Fruit fly (Drosophila melanogaster): ENCODE results near the gene CG6026.

The CG6026 gene

DNA sequence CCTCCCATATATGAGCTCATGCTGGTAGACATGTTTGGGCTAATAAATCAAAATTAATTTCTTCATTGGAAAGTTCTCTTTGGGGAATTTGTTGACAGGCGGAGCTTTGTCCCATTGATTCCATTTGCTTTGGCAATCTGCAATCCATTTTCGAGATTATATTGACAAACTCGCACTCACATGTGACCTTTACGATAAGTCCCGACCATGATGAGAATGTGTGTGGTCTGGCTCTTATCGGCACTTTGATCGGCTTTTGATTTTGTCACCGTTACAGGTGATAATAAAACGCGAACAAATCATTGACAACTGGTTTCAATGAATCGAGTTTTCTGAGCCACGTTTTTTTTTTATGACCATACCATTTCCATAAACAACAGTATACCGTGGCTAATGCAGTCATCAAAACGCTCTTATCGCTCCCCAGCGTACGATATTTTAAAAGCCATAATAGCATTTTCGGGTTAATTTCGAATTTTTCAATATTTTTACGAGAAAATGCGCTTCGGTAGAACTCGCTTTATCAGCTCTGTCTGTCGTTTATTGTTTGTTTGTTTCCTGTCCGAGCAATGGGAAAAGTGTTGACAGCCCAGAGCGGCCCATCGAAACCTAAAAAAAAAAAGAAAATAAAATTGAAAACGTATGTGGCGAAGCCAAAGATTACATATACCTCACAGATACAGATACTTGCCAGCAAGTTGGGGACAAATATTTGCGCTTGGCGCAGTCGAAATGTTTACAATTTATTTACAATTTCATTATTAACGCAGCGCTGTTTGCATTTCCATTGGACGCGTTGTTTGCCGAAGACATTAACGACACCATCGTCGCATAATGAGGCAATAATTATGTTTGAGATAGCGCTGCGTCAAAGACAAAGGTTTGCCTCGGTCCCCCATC is 35.7 kb upstream of the CG6026 start (continued):
- TF ChIP-seq sd (tag; optimal IDR thresholded peaks at IDR 0.05) (peak; percentile 13), CG18619 (GFP tag; optimal IDR thresholded peaks at IDR 0.05) (peak; percentile 86), CG7556 (GFP tag; optimal IDR thresholded peaks at IDR 0.05) (peak; percentile 71), en (GFP tag; optimal IDR thresholded peaks at IDR 0.05) (peak; percentile 41), cg (GFP tag; optimal IDR thresholded peaks at IDR 0.05) (no peak), CG31388 (GFP tag; optimal IDR thresholded peaks at IDR 0.05) (no peak), Sox100B (GFP tag; optimal IDR thresholded peaks at IDR 0.05) (peak; percentile 80), hbn (GFP tag; IDR thresholded peaks at IDR 0.05; ENCODE audit: partially characterized antibody) (no peak), CG8478 (optimal IDR thresholded peaks at IDR 0.05) (no peak), usp (GFP tag; optimal IDR thresholded peaks at IDR 0.05) (no peak), insv (GFP tag; optimal IDR thresholded peaks at IDR 0.05) (peak; percentile 14 to 64), D19A (tag; optimal IDR thresholded peaks at IDR 0.05) (peak; percentile 54), Bteb2 (GFP tag; optimal IDR thresholded peaks at IDR 0.05) (peak; percentile 26), CHES-1-like (GFP tag; optimal IDR thresholded peaks at IDR 0.05) (peak; percentile 72), Ravus (GFP tag; IDR thresholded peaks at IDR 0.05) (no peak), nmo (GFP tag; optimal IDR thresholded peaks at IDR 0.05) (no peak), CG10366 (GFP tag; IDR thresholded peaks at IDR 0.05) (peak; percentile 55; the same call in 1 of the 2 replicates), CG3995 (GFP tag; optimal IDR thresholded peaks at IDR 0.05) (no peak), Xbp1 (GFP tag; optimal IDR thresholded peaks at IDR 0.05) (peak; percentile 13), corto (GFP tag; optimal IDR thresholded peaks at IDR 0.05) (no peak), dmrt11E (tag; optimal IDR thresholded peaks at IDR 0.05) (peak; percentile 90), Gug (GFP tag; IDR thresholded peaks at IDR 0.05) (no peak), Oli (tag; optimal IDR thresholded peaks at IDR 0.05) (peak; percentile 56), MBD-R2 (GFP tag; IDR thresholded peaks at IDR 0.05) (no peak), CG11093 (GFP tag; IDR thresholded peaks at IDR 0.05) (peak; percentile 10; the same call in 1 of the 3 replicates), Awh (GFP tag; IDR thresholded peaks at IDR 0.05) (peak; percentile 94), CG33557 (GFP tag; optimal IDR thresholded peaks at IDR 0.05) (peak; percentile 97), otp (GFP tag; IDR thresholded peaks at IDR 0.05) (peak; percentile 96), CG12942 (GFP tag; optimal IDR thresholded peaks at IDR 0.05) (peak; percentile 48), hb (GFP tag; IDR thresholded peaks at IDR 0.05; ENCODE audit: partially characterized antibody) (no peak), Ptx1 (GFP tag; IDR thresholded peaks at IDR 0.05) (no peak), esg (GFP tag; conservative IDR thresholded peaks at IDR 0.05) (no peak), TFAM (GFP tag; optimal IDR thresholded peaks at IDR 0.05) (no peak), zfh1 (GFP tag; IDR thresholded peaks at IDR 0.05) (peak; percentile 64), vvl (GFP tag; IDR thresholded peaks at IDR 0.05) (peak; percentile 14; the same call in 1 of the 2 replicates), Hr51 (GFP tag; optimal IDR thresholded peaks at IDR 0.05) (peak; percentile 51 to 60), CrebB (tag; optimal IDR thresholded peaks at IDR 0.05) (peak; percentile 90), CG2120 (GFP tag; optimal IDR thresholded peaks at IDR 0.05) (no peak), Sry-β (GFP tag; optimal IDR thresholded peaks at IDR 0.05) (peak; percentile 53), toy (GFP tag; IDR thresholded peaks at IDR 0.05) (no peak), Poxn (GFP tag; IDR thresholded peaks at IDR 0.05) (no peak), NC2β (GFP tag; optimal IDR thresholded peaks at IDR 0.05) (peak; percentile 77), Elba2 (GFP tag; optimal IDR thresholded peaks at IDR 0.05) (no peak), C15 (GFP tag; IDR thresholded peaks at IDR 0.05) (no peak), CG30431 (GFP tag; optimal IDR thresholded peaks at IDR 0.05) (peak; percentile 57), CG9797 (GFP tag; optimal IDR thresholded peaks at IDR 0.05) (peak; percentile 10), CG17359 (tag; optimal IDR thresholded peaks at IDR 0.05) (peak; percentile 65), ara (GFP tag; IDR thresholded peaks at IDR 0.05) (peak; percentile 82), sob (GFP tag; IDR thresholded peaks at IDR 0.05) (no peak), Lhr (GFP tag; optimal IDR thresholded peaks at IDR 0.05) (peak; percentile 94)
